Fruit fly (Drosophila melanogaster) S2 (cell line): ENCODE data around the gene UK114.

Source experiments
- CG8478 ChIP-seq: fragments of >200 bp; optimal IDR thresholded peaks from 2 replicates; lab custom pipeline; 2018
- CTCF ChIP-seq, 2 experiments: fragments of >200 bp; optimal IDR thresholded peaks; 2 replicates each; lab custom pipeline; 2018

- no peak for TF ChIP-seq CTCF (optimal IDR thresholded peaks at IDR 0.05; lab: Kevin White, UChicago)
- no peak for TF ChIP-seq CG8478 (lab: Kevin White, UChicago)
Measured at dm6 chr2L:15314903-15315302, 40.0 kb upstream of the UK114 start.
